Fruit fly (Drosophila melanogaster) whole organism, wandering third instar larva: ENCODE results near the gene gzl.

Experiments used
- Abd-B ChIP-seq: fragments of >200 bp; optimal IDR thresholded peaks from 2 replicates; lab custom pipeline; 2017; ENCODE audit warnings: missing biosample characterization, missing genetic modification characterization
- Dfd ChIP-seq: fragments of >200 bp; optimal IDR thresholded peaks from 2 replicates; lab custom pipeline; 2017; ENCODE audit warnings: missing biosample characterization, missing genetic modification characterization
- Mio ChIP-seq: sonication (Bioruptor generic); optimal IDR thresholded peaks from 2 replicates; lab custom pipeline; 2016; ENCODE audit warnings: missing biosample characterization, missing genetic modification characterization
- Myc ChIP-seq: fragments of >200 bp; optimal IDR thresholded peaks from 2 replicates; lab custom pipeline; 2017
- pan ChIP-seq: fragments of >200 bp; optimal IDR thresholded peaks from 2 replicates; lab custom pipeline; 2017

DNA sequence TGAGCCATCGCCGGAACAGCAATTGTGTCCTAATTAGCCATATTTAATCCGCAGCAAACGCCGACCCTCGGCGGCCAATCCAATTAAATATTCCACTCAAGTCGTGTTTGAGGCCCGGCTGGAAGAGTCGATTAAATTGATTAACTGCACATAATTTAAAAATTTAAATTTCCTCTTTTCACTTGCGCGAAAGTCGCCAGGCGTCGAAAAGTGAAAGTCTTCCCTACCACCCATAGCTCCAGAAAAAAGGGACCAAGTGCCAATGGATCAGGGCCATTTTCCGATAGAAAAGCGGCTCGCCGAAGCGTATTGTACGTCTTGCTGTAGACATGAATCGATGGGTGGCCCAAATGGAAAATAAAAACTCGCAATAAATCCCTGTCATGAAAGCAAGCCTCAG lies 45.3 kb upstream of the gzl start:
- no peak for TF ChIP-seq Abd-B (GFP tag; lab: Kevin White, UChicago)
- TF ChIP-seq Myc (lab: Kevin White, UChicago) = no peak
- TF ChIP-seq Dfd = no peak
- no peak for TF ChIP-seq Mio (GFP tag; lab: Kevin White, UChicago)
- TF ChIP-seq pan (lab: Kevin White, UChicago) = no peak
